Fruit fly (Drosophila melanogaster) whole organism, embryonic: ENCODE data around the gene CG33282.

ENCODE experiments used
- Atf-2 ChIP-seq: fragments of 200-800 bp; sonication (Bioruptor generic); optimal IDR thresholded peaks from 2 replicates; lab custom pipeline; 2016; ENCODE audit warnings: missing biosample characterization, missing genetic modification characterization
- CG12104 ChIP-seq: fragments of 200-800 bp; sonication (Bioruptor generic); optimal IDR thresholded peaks from 3 replicates; lab custom pipeline; 2016; ENCODE audit warnings: missing biosample characterization, missing genetic modification characterization
- CG12744 ChIP-seq: fragments of 200-800 bp; sonication (Bioruptor generic); optimal IDR thresholded peaks from 2 replicates; lab custom pipeline; 2016; ENCODE audit warnings: missing biosample characterization, missing genetic modification characterization
- CG13894 ChIP-seq: fragments of 200-800 bp; sonication (Bioruptor generic); optimal IDR thresholded peaks from 3 replicates; lab custom pipeline; 2018; ENCODE audit warnings: missing biosample characterization, mild to moderate bottlenecking, missing genetic modification characterization, moderate library complexity
- CG14014 ChIP-seq: fragments of 200-800 bp; sonication (Bioruptor generic); IDR thresholded peaks from 2 replicates; pipeline ENCODE4 v1.3.6; 2022; ENCODE audit warnings: missing biosample characterization, missing genetic modification characterization
- CG15073 ChIP-seq: fragments of 200-800 bp; sonication (Bioruptor generic); optimal IDR thresholded peaks from 2 replicates; lab custom pipeline; 2016; ENCODE audit warnings: missing biosample characterization, missing genetic modification characterization
- CG15514 ChIP-seq: fragments of 200-800 bp; sonication (Bioruptor generic); optimal IDR thresholded peaks from 3 replicates; lab custom pipeline; 2017; ENCODE audit warnings: missing biosample characterization, missing genetic modification characterization, mild to moderate bottlenecking, moderate library complexity, missing genetic modification reagents
- CG17612 ChIP-seq: fragments of 200-800 bp; sonication (Bioruptor generic); IDR thresholded peaks from 2 replicates; pipeline ENCODE4 v1.3.6; 2022; ENCODE audit warnings: missing biosample characterization, missing genetic modification characterization
- CG3163 ChIP-seq: fragments of 200-800 bp; sonication (Bioruptor generic); optimal IDR thresholded peaks from 3 replicates; lab custom pipeline; 2016; ENCODE audit warnings: missing biosample characterization, missing genetic modification characterization
- CG33557 ChIP-seq: fragments of 200-800 bp; sonication (Bioruptor generic); optimal IDR thresholded peaks from 2 replicates; lab custom pipeline; 2019; ENCODE audit warnings: missing biosample characterization, mild to moderate bottlenecking, missing genetic modification characterization, moderate library complexity
- CG34422 ChIP-seq: fragments of 200-800 bp; sonication (Bioruptor generic); IDR thresholded peaks from 3 replicates; pipeline ENCODE4 v1.3.6; 2022; ENCODE audit warnings: missing biosample characterization, missing genetic modification characterization
- CG42726 ChIP-seq: fragments of 200-800 bp; sonication (Bioruptor generic); IDR thresholded peaks from 2 replicates; pipeline ENCODE4 v1.3.6; 2022; ENCODE audit warnings: missing biosample characterization, missing genetic modification characterization; ENCODE audit not compliant: partially characterized antibody
- CG4282 ChIP-seq: fragments of 200-800 bp; sonication (Bioruptor generic); optimal IDR thresholded peaks from 2 replicates; lab custom pipeline; 2016; ENCODE audit warnings: missing biosample characterization, missing genetic modification characterization
- CG4617 ChIP-seq: fragments of 200-800 bp; sonication (Bioruptor generic); optimal IDR thresholded peaks from 3 replicates; lab custom pipeline; 2016; ENCODE audit warnings: missing biosample characterization, missing genetic modification characterization, borderline replicate concordance
- CG6689 ChIP-seq: fragments of 200-800 bp; sonication (Bioruptor generic); IDR thresholded peaks from 2 replicates; pipeline ENCODE4 v1.3.6; 2022; ENCODE audit warnings: missing biosample characterization, missing genetic modification characterization
- CG7271 ChIP-seq: fragments of 200-800 bp; sonication (Bioruptor generic); optimal IDR thresholded peaks from 2 replicates; lab custom pipeline; 2018; ENCODE audit warnings: missing biosample characterization, mild to moderate bottlenecking, missing genetic modification characterization, moderate library complexity
- CG8089 ChIP-seq: fragments of 200-800 bp; sonication (Bioruptor generic); optimal IDR thresholded peaks from 3 replicates; lab custom pipeline; 2016; ENCODE audit warnings: missing biosample characterization, missing genetic modification characterization
- CG8765 ChIP-seq: fragments of 200-800 bp; sonication (Bioruptor generic); IDR thresholded peaks from 2 replicates; pipeline ENCODE4 v1.3.6; 2022; ENCODE audit warnings: missing biosample characterization, missing genetic modification characterization
- CG9817 ChIP-seq: fragments of 200-800 bp; sonication (Bioruptor generic); optimal IDR thresholded peaks from 2 replicates; lab custom pipeline; 2018; ENCODE audit warnings: missing biosample characterization, mild to moderate bottlenecking, missing genetic modification characterization, moderate library complexity
- Elba2 ChIP-seq: fragments of 200-800 bp; sonication (Bioruptor generic); optimal IDR thresholded peaks from 3 replicates; lab custom pipeline; 2016; ENCODE audit warnings: missing biosample characterization, missing genetic modification characterization
- HHEX ChIP-seq: fragments of 200-800 bp; sonication (Bioruptor generic); optimal IDR thresholded peaks from 3 replicates; lab custom pipeline; 2017; ENCODE audit warnings: missing biosample characterization, mild to moderate bottlenecking, missing genetic modification characterization, missing genetic modification reagents
- HLH54F ChIP-seq: fragments of 200-800 bp; sonication (Bioruptor generic); optimal IDR thresholded peaks from 3 replicates; lab custom pipeline; 2016; ENCODE audit warnings: missing biosample characterization, missing genetic modification characterization
- HLHmδ ChIP-seq: fragments of 200-800 bp; sonication (Bioruptor generic); optimal IDR thresholded peaks from 2 replicates; lab custom pipeline; 2018; ENCODE audit warnings: missing biosample characterization, mild to moderate bottlenecking, missing genetic modification characterization, moderate library complexity
- Hey ChIP-seq: fragments of 200-800 bp; sonication (Bioruptor generic); optimal IDR thresholded peaks from 3 replicates; lab custom pipeline; 2018; ENCODE audit warnings: missing biosample characterization, mild to moderate bottlenecking, missing genetic modification characterization
- Rfx ChIP-seq: fragments of 200-800 bp; sonication (Bioruptor generic); IDR thresholded peaks from 2 replicates; pipeline ENCODE4 v1.3.6; 2022; ENCODE audit warnings: missing biosample characterization, missing genetic modification characterization
- Sin3A ChIP-seq: fragments of >200 bp; optimal IDR thresholded peaks from 2 replicates; lab custom pipeline; 2018
- Spps ChIP-seq: fragments of 200-800 bp; sonication (Bioruptor generic); optimal IDR thresholded peaks from 2 replicates; lab custom pipeline; 2018; ENCODE audit warnings: missing biosample characterization, mild to moderate bottlenecking, missing genetic modification characterization
- Ssrp ChIP-seq: fragments of 200-800 bp; sonication (Bioruptor generic); optimal IDR thresholded peaks from 2 replicates; lab custom pipeline; 2018; ENCODE audit warnings: missing biosample characterization, mild to moderate bottlenecking, missing genetic modification characterization, moderate library complexity
- ash1 ChIP-seq: fragments of 200-800 bp; sonication (Bioruptor generic); optimal IDR thresholded peaks from 2 replicates; lab custom pipeline; 2018; ENCODE audit warnings: missing biosample characterization, mild to moderate bottlenecking, missing genetic modification characterization
- bcd ChIP-seq: fragments of 200-800 bp; sonication (Bioruptor generic); optimal IDR thresholded peaks from 2 replicates; lab custom pipeline; 2017; ENCODE audit warnings: missing biosample characterization, mild to moderate bottlenecking, missing genetic modification characterization
- cg ChIP-seq: fragments of 200-800 bp; sonication (Bioruptor generic); optimal IDR thresholded peaks from 3 replicates; lab custom pipeline; 2019; ENCODE audit warnings: missing biosample characterization, mild to moderate bottlenecking, missing genetic modification characterization, moderate library complexity
- chm ChIP-seq: fragments of 200-800 bp; sonication (Bioruptor generic); IDR thresholded peaks from 2 replicates; pipeline ENCODE4 v1.3.6; 2022; ENCODE audit warnings: missing biosample characterization, missing genetic modification characterization
- danr ChIP-seq: fragments of 200-800 bp; sonication (Bioruptor generic); IDR thresholded peaks from 2 replicates; pipeline ENCODE4 v1.3.6; 2022; ENCODE audit warnings: missing biosample characterization, missing genetic modification characterization
- disco-r ChIP-seq: fragments of 200-800 bp; sonication (Bioruptor generic); optimal IDR thresholded peaks from 2 replicates; lab custom pipeline; 2016; ENCODE audit warnings: missing biosample characterization, missing genetic modification characterization
- fu2 ChIP-seq: fragments of 200-800 bp; sonication (Bioruptor generic); optimal IDR thresholded peaks from 2 replicates; lab custom pipeline; 2016; ENCODE audit warnings: missing biosample characterization, missing genetic modification characterization
- gce ChIP-seq: fragments of 200-800 bp; sonication (Bioruptor generic); IDR thresholded peaks from 3 replicates; pipeline ENCODE4 v1.3.6; 2022; ENCODE audit warnings: missing biosample characterization, missing genetic modification characterization
- grau ChIP-seq: fragments of 200-800 bp; optimal IDR thresholded peaks from 3 replicates; lab custom pipeline; 2019; ENCODE audit warnings: missing biosample characterization, mild to moderate bottlenecking, missing genetic modification characterization, moderate library complexity
- hkb ChIP-seq, 2 experiments: fragments of 200-800 bp in 1 of 2; fragments of >200 bp in 1 of 2; sonication (Bioruptor generic) in 1 of 2; IDR thresholded peaks in 1 of 2; optimal IDR thresholded peaks in 1 of 2; 2 replicates each; pipeline versions ENCODE4 v1.3.6 to Lab custom; 2017 to 2022; ENCODE audit warnings: missing biosample characterization in 1 of 2, missing genetic modification characterization in 1 of 2
- insv ChIP-seq, 2 experiments: fragments of 200-800 bp; sonication (Bioruptor generic); optimal IDR thresholded peaks; 3 replicates each; lab custom pipeline; 2016 to 2018; ENCODE audit warnings: missing biosample characterization in 2 of 2, missing genetic modification characterization in 2 of 2
- jumu ChIP-seq: fragments of 200-800 bp; sonication (Bioruptor generic); optimal IDR thresholded peaks from 3 replicates; lab custom pipeline; 2016; ENCODE audit warnings: missing biosample characterization, missing genetic modification characterization
- nau ChIP-seq: fragments of 200-800 bp; sonication (Bioruptor generic); optimal IDR thresholded peaks from 3 replicates; lab custom pipeline; 2017; ENCODE audit warnings: missing biosample characterization, mild to moderate bottlenecking, missing genetic modification characterization, missing genetic modification reagents
- oc ChIP-seq: fragments of 200-800 bp; sonication (Bioruptor generic); optimal IDR thresholded peaks from 2 replicates; lab custom pipeline; 2018; ENCODE audit warnings: missing biosample characterization, mild to moderate bottlenecking, missing genetic modification characterization, moderate library complexity
- sim ChIP-seq: fragments of 200-800 bp; sonication (Bioruptor generic); IDR thresholded peaks from 2 replicates; pipeline ENCODE4 v1.3.6; 2022; ENCODE audit warnings: missing biosample characterization, missing genetic modification characterization
- sisA ChIP-seq: fragments of 200-800 bp; sonication (Bioruptor generic); IDR thresholded peaks from 2 replicates; pipeline ENCODE4 v1.3.6; 2022; ENCODE audit warnings: missing biosample characterization, missing genetic modification characterization
- slbo ChIP-seq: fragments of 200-800 bp; sonication (Bioruptor generic); IDR thresholded peaks from 2 replicates; pipeline ENCODE4 v1.3.6; 2022; ENCODE audit warnings: missing biosample characterization, missing genetic modification characterization
- so ChIP-seq: fragments of 200-800 bp; sonication (Bioruptor generic); IDR thresholded peaks from 3 replicates; pipeline ENCODE4 v1.3.6; 2022; ENCODE audit warnings: missing biosample characterization, missing genetic modification characterization
- tgo ChIP-seq: fragments of 200-800 bp; sonication (Bioruptor generic); IDR thresholded peaks from 3 replicates; pipeline ENCODE4 v1.3.6; 2022; ENCODE audit warnings: missing biosample characterization, missing genetic modification characterization
- tll ChIP-seq, 2 experiments: fragments of 200-800 bp in 1 of 2; fragments of >200 bp in 1 of 2; sonication (Bioruptor generic) in 1 of 2; optimal IDR thresholded peaks; 2 replicates each; lab custom pipeline; 2017 to 2019; ENCODE audit warnings: missing biosample characterization in 2 of 2, missing genetic modification characterization in 2 of 2, mild to moderate bottlenecking in 1 of 2, moderate library complexity in 1 of 2
- vvl ChIP-seq: fragments of 200-800 bp; sonication (Bioruptor generic); IDR thresholded peaks from 2 replicates; pipeline ENCODE4 v1.3.6; 2022; ENCODE audit warnings: missing biosample characterization, missing genetic modification characterization
- zen2 ChIP-seq: fragments of 200-800 bp; sonication (Bioruptor generic); IDR thresholded peaks from 3 replicates; pipeline ENCODE4 v1.3.6; 2022; ENCODE audit warnings: missing biosample characterization, missing genetic modification characterization; ENCODE audit not compliant: partially characterized antibody
- zfh2 ChIP-seq: fragments of 200-800 bp; sonication (Bioruptor generic); optimal IDR thresholded peaks from 2 replicates; lab custom pipeline; 2016; ENCODE audit warnings: missing biosample characterization, missing genetic modification characterization

The CG33282 gene

dm6 chr2L:3356193-3356645, 28.5 kb downstream of the CG33282 start (continued):
- TF ChIP-seq Sin3A (lab: Kevin White, UChicago) (no peak), HHEX (GFP tag; lab: Kevin White, UChicago) (peak; percentile 41), ash1 (GFP tag; lab: Kevin White, UChicago) (no peak), chm (GFP tag; lab: Robert Waterston, UW) (no peak), CG17612 (0 out of 2 replicates have a peak, but pooled peaks have one; percentile 19), CG15073 (no peak), Spps (tag; lab: Kevin White, UChicago) (no peak), CG4282 (GFP tag; lab: Kevin White, UChicago) (no peak), cg (GFP tag; lab: Kevin White, UChicago) (peak; percentile 19), CG4617 (GFP tag; lab: Kevin White, UChicago) (no peak), sim (GFP tag; lab: Robert Waterston, UW) (no peak), bcd (GFP tag; lab: Kevin White, UChicago) (no peak), disco-r (no peak), tgo (GFP tag; lab: Robert Waterston, UW) (no peak), Elba2 (GFP tag; lab: Kevin White, UChicago) (no peak), CG14014 (0 out of 2 replicates have a peak, but pooled peaks have one; percentile 22), Ssrp (tag; lab: Kevin White, UChicago) (no peak), CG15514 (peak; percentile 37), slbo (GFP tag; lab: Robert Waterston, UW) (peak; percentile 63), CG33557 (GFP tag; lab: Kevin White, UChicago) (no peak), zfh2 (GFP tag; lab: Kevin White, UChicago) (peak; percentile 24), oc (tag; lab: Kevin White, UChicago) (no peak), hkb (optimal IDR thresholded peaks at IDR 0.05; lab: Kevin White, UChicago) (no peak), hkb (GFP tag; IDR thresholded peaks at IDR 0.05; lab: Robert Waterston, UW) (no peak), HLH54F (peak; percentile 20), grau (tag; lab: Kevin White, UChicago) (peak; percentile 43), CG9817 (tag; lab: Kevin White, UChicago) (no peak), Atf-2 (GFP tag; lab: Kevin White, UChicago) (no peak), HLHmδ (GFP tag; lab: Kevin White, UChicago) (no peak), CG34422 (GFP tag; lab: Robert Waterston, UW) (no peak), CG12744 (GFP tag; lab: Kevin White, UChicago) (no peak), CG42726 (GFP tag; lab: Robert Waterston, UW) (no peak), vvl (GFP tag; lab: Robert Waterston, UW) (no peak; the same call in 1 of the 2 replicates), CG8089 (no peak), CG12104 (peak; percentile 9), nau (GFP tag; lab: Kevin White, UChicago) (no peak), zen2 (GFP tag; lab: Robert Waterston, UW) (no peak), Rfx (GFP tag; lab: Robert Waterston, UW) (peak; percentile 71; the same call in 1 of the 2 replicates), sisA (GFP tag; lab: Robert Waterston, UW) (no peak), tll (GFP tag; optimal IDR thresholded peaks at IDR 0.05; lab: Kevin White, UChicago) (no peak), so (GFP tag; lab: Robert Waterston, UW) (no peak), CG6689 (no peak), jumu (no peak), Hey (tag; lab: Kevin White, UChicago) (no peak), CG8765 (GFP tag; lab: Robert Waterston, UW) (no peak), insv (GFP tag; optimal IDR thresholded peaks at IDR 0.05; lab: Kevin White, UChicago) (no peak), CG7271 (tag; lab: Kevin White, UChicago) (no peak), danr (no peak), CG3163 (GFP tag; lab: Kevin White, UChicago) (no peak), fu2 (GFP tag; lab: Kevin White, UChicago) (no peak), gce (GFP tag; lab: Robert Waterston, UW) (no peak), CG13894 (tag; lab: Kevin White, UChicago) (no peak)
